Worm (Caenorhabditis elegans) whole organism, L2 larva: Measurements from ENCODE around the gene sre-2.

Experiments
- C34F6.9 ChIP-seq: fragments of 150-350 bp; optimal IDR thresholded peaks from 2 replicates; lab custom pipeline; 2014; ENCODE audit warnings: missing biosample characterization, missing genetic modification characterization
- F13H6.1 ChIP-seq: sonication (generic microtip); optimal IDR thresholded peaks from 2 replicates; lab custom pipeline; 2016; ENCODE audit warnings: missing genetic modification characterization, missing compliant biosample characterization
- R02D3.7 ChIP-seq: fragments of 150-350 bp; optimal IDR thresholded peaks from 2 replicates; lab custom pipeline; 2014; ENCODE audit warnings: missing biosample characterization, missing genetic modification characterization
- Y55F3AM.14 ChIP-seq: fragments of 200-800 bp; sonication (Bioruptor generic); optimal IDR thresholded peaks from 2 replicates; lab custom pipeline; 2018; ENCODE audit warnings: mild to moderate bottlenecking, missing genetic modification characterization, missing compliant biosample characterization
- ZK546.5 ChIP-seq: sonication (generic microtip); optimal IDR thresholded peaks from 2 replicates; lab custom pipeline; 2017; ENCODE audit warnings: missing biosample characterization, missing genetic modification characterization
- alr-1 ChIP-seq: fragments of 150-350 bp; optimal IDR thresholded peaks from 2 replicates; lab custom pipeline; 2014; ENCODE audit warnings: missing biosample characterization, missing genetic modification characterization
- aly-2 ChIP-seq: fragments of 150-350 bp; optimal IDR thresholded peaks from 2 replicates; lab custom pipeline; 2014; ENCODE audit warnings: missing biosample characterization, missing genetic modification characterization
- ama-1 ChIP-seq: fragments of 150-350 bp; optimal IDR thresholded peaks from 2 replicates; lab custom pipeline; 2018; ENCODE audit warnings: inconsistent platforms
- blmp-1 ChIP-seq: sonication (generic microtip); optimal IDR thresholded peaks from 2 replicates; lab custom pipeline; 2017; ENCODE audit warnings: missing genetic modification characterization, mild to moderate bottlenecking, missing compliant biosample characterization, antibody characterized with exemption, moderate library complexity; ENCODE audit not compliant: insufficient read depth
- ceh-16 ChIP-seq: fragments of 150-350 bp; optimal IDR thresholded peaks from 2 replicates; lab custom pipeline; 2014; ENCODE audit warnings: missing biosample characterization, missing genetic modification characterization
- ceh-82 ChIP-seq: fragments of 150-350 bp; optimal IDR thresholded peaks from 2 replicates; lab custom pipeline; 2014; ENCODE audit warnings: missing biosample characterization, missing genetic modification characterization
- crh-2 ChIP-seq: sonication (generic microtip); optimal IDR thresholded peaks from 2 replicates; lab custom pipeline; 2017; ENCODE audit warnings: missing biosample characterization, missing genetic modification characterization
- dmd-4 ChIP-seq: sonication (generic microtip); optimal IDR thresholded peaks from 2 replicates; lab custom pipeline; 2017; ENCODE audit warnings: missing biosample characterization, missing genetic modification characterization
- egl-27 ChIP-seq: sonication (generic microtip); optimal IDR thresholded peaks from 3 replicates; lab custom pipeline; 2017; ENCODE audit warnings: missing biosample characterization, missing genetic modification reagents, missing genetic modification characterization
- elt-1 ChIP-seq: fragments of 150-350 bp; optimal IDR thresholded peaks from 2 replicates; lab custom pipeline; 2014; ENCODE audit warnings: missing biosample characterization, missing genetic modification characterization
- elt-3 ChIP-seq: sonication (generic microtip); optimal IDR thresholded peaks from 2 replicates; lab custom pipeline; 2017; ENCODE audit warnings: missing biosample characterization, missing genetic modification characterization
- fos-1 ChIP-seq: fragments of 150-350 bp; optimal IDR thresholded peaks from 2 replicates; lab custom pipeline; 2014; ENCODE audit warnings: missing biosample characterization, missing genetic modification characterization
- gmeb-1 ChIP-seq: fragments of 150-350 bp; optimal IDR thresholded peaks from 2 replicates; lab custom pipeline; 2014; ENCODE audit warnings: missing biosample characterization, missing genetic modification characterization
- lin-11 ChIP-seq: fragments of 150-350 bp; sonication (generic microtip); optimal IDR thresholded peaks from 2 replicates; lab custom pipeline; 2014; ENCODE audit warnings: missing biosample characterization, missing genetic modification characterization, inconsistent platforms, mixed read lengths
- lin-13 ChIP-seq: fragments of 150-350 bp; optimal IDR thresholded peaks from 2 replicates; lab custom pipeline; 2014; ENCODE audit warnings: missing biosample characterization, missing genetic modification reagents, missing genetic modification characterization
- lin-39 ChIP-seq: fragments of 150-350 bp; optimal IDR thresholded peaks from 2 replicates; lab custom pipeline; 2014; ENCODE audit warnings: missing biosample characterization, missing genetic modification reagents, missing genetic modification characterization
- lsy-2 ChIP-seq, 2 experiments: fragments of 150-350 bp in 1 of 2; sonication (generic microtip) in 1 of 2; optimal IDR thresholded peaks; 2 replicates each; lab custom pipeline; 2014 to 2017; ENCODE audit warnings: missing biosample characterization in 2 of 2, missing genetic modification characterization in 2 of 2
- mab-5 ChIP-seq: fragments of 150-350 bp; optimal IDR thresholded peaks from 2 replicates; lab custom pipeline; 2014; ENCODE audit warnings: missing biosample characterization, missing genetic modification characterization
- mbf-1 ChIP-seq: sonication (generic microtip); optimal IDR thresholded peaks from 2 replicates; lab custom pipeline; 2017; ENCODE audit warnings: missing biosample characterization, missing genetic modification characterization
- mdl-1 ChIP-seq, 2 experiments: fragments of 150-350 bp in 1 of 2; sonication (generic microtip) in 1 of 2; optimal IDR thresholded peaks; 2 replicates each; lab custom pipeline; 2017; ENCODE audit warnings: missing biosample characterization in 2 of 2, missing genetic modification characterization in 2 of 2
- nhr-10 ChIP-seq: sonication (generic microtip); optimal IDR thresholded peaks from 2 replicates; lab custom pipeline; 2017; ENCODE audit warnings: missing biosample characterization, missing genetic modification characterization
- nhr-11 ChIP-seq: fragments of 150-350 bp; optimal IDR thresholded peaks from 2 replicates; lab custom pipeline; 2014; ENCODE audit warnings: missing biosample characterization, missing genetic modification characterization
- nhr-12 ChIP-seq: fragments of 150-350 bp; optimal IDR thresholded peaks from 2 replicates; lab custom pipeline; 2014; ENCODE audit warnings: missing biosample characterization, missing genetic modification characterization
- nhr-129 ChIP-seq: fragments of 150-350 bp; optimal IDR thresholded peaks from 2 replicates; lab custom pipeline; 2014; ENCODE audit warnings: missing biosample characterization, missing genetic modification characterization
- nhr-21 ChIP-seq: fragments of 150-350 bp; optimal IDR thresholded peaks from 2 replicates; lab custom pipeline; 2014; ENCODE audit warnings: missing biosample characterization, missing genetic modification characterization
- nhr-23 ChIP-seq: fragments of 150-350 bp; optimal IDR thresholded peaks from 2 replicates; lab custom pipeline; 2014; ENCODE audit warnings: missing biosample characterization, missing genetic modification reagents, missing genetic modification characterization
- nhr-237 ChIP-seq: fragments of 150-350 bp; optimal IDR thresholded peaks from 2 replicates; lab custom pipeline; 2014; ENCODE audit warnings: missing biosample characterization, missing genetic modification characterization
- nhr-25 ChIP-seq: fragments of 150-350 bp; sonication (generic microtip); optimal IDR thresholded peaks from 3 replicates; lab custom pipeline; 2014; ENCODE audit warnings: missing biosample characterization, missing genetic modification characterization
- nhr-6 ChIP-seq: fragments of 150-350 bp; optimal IDR thresholded peaks from 2 replicates; lab custom pipeline; 2014; ENCODE audit warnings: missing biosample characterization, missing genetic modification characterization
- nhr-77 ChIP-seq: fragments of 150-350 bp; optimal IDR thresholded peaks from 2 replicates; lab custom pipeline; 2014; ENCODE audit warnings: missing biosample characterization, missing genetic modification characterization
- peb-1 ChIP-seq: fragments of 150-350 bp; optimal IDR thresholded peaks from 2 replicates; lab custom pipeline; 2014; ENCODE audit warnings: missing biosample characterization, missing genetic modification characterization
- sem-4 ChIP-seq: fragments of 150-350 bp; optimal IDR thresholded peaks from 2 replicates; lab custom pipeline; 2014; ENCODE audit warnings: missing biosample characterization, missing genetic modification reagents, missing genetic modification characterization
- skn-1 ChIP-seq: sonication (generic microtip); optimal IDR thresholded peaks from 2 replicates; lab custom pipeline; 2017; ENCODE audit warnings: missing biosample characterization, missing genetic modification characterization
- sma-3 ChIP-seq: sonication (generic microtip); optimal IDR thresholded peaks from 2 replicates; lab custom pipeline; 2016; ENCODE audit warnings: missing genetic modification reagents, missing genetic modification characterization, missing compliant biosample characterization
- sma-9 ChIP-seq, 2 experiments: fragments of 150-350 bp in 1 of 2; sonication (generic microtip) in 1 of 2; optimal IDR thresholded peaks; 2 replicates each; lab custom pipeline; 2014 to 2016; ENCODE audit warnings: missing genetic modification characterization in 2 of 2, mild to moderate bottlenecking in 1 of 2, missing biosample characterization in 1 of 2, missing compliant biosample characterization in 1 of 2, missing genetic modification reagents in 1 of 2, moderate library complexity in 1 of 2
- snpc-4 ChIP-seq: fragments of 150-350 bp; optimal IDR thresholded peaks from 2 replicates; lab custom pipeline; 2014; ENCODE audit warnings: missing biosample characterization, missing genetic modification characterization
- unc-39 ChIP-seq: fragments of 150-350 bp; optimal IDR thresholded peaks from 2 replicates; lab custom pipeline; 2014; ENCODE audit warnings: missing biosample characterization, missing genetic modification characterization
- unc-55 ChIP-seq: fragments of 150-350 bp; sonication (generic microtip); optimal IDR thresholded peaks from 3 replicates; lab custom pipeline; 2014; ENCODE audit warnings: missing biosample characterization, missing genetic modification reagents, missing genetic modification characterization
- unc-62 ChIP-seq: fragments of 150-350 bp; optimal IDR thresholded peaks from 2 replicates; lab custom pipeline; 2014; ENCODE audit warnings: missing biosample characterization, missing genetic modification reagents, missing genetic modification characterization
- zag-1 ChIP-seq: fragments of 150-350 bp; optimal IDR thresholded peaks from 2 replicates; lab custom pipeline; 2014; ENCODE audit warnings: missing biosample characterization, missing genetic modification characterization
- ztf-1 ChIP-seq: fragments of 200-800 bp; sonication (Bioruptor generic); conservative IDR thresholded peaks from 2 replicates; pipeline ENCODE4 v1.3.6; 2022; ENCODE audit warnings: missing genetic modification characterization, missing compliant biosample characterization
- ztf-11 ChIP-seq: sonication (generic microtip); optimal IDR thresholded peaks from 2 replicates; lab custom pipeline; 2017; ENCODE audit warnings: missing biosample characterization, missing genetic modification characterization
- ztf-4 ChIP-seq: fragments of 150-350 bp; optimal IDR thresholded peaks from 2 replicates; lab custom pipeline; 2014; ENCODE audit warnings: missing biosample characterization, missing genetic modification characterization

Gene sre-2

ce11 chrII:8078041-8078440, 23.9 kb downstream of the sre-2 start, which contains the start of gene K02C4.5:
Gene K02C4.5 (plus strand): TSS chrII:8078435.
- TF ChIP-seq nhr-12, result no peak
- TF ChIP-seq lin-13 (GFP tag; lab: Kevin White, UChicago), result no peak
- no peak for TF ChIP-seq nhr-77 (tag; lab: Kevin White, UChicago)
- no peak for TF ChIP-seq sma-9 (GFP tag; optimal IDR thresholded peaks at IDR 0.05; lab: Kevin White, UChicago)
- no peak for TF ChIP-seq sma-9 (tag; optimal IDR thresholded peaks at IDR 0.05; lab: Kevin White, UChicago)
- no peak for TF ChIP-seq zag-1 (tag; lab: Kevin White, UChicago)
- peak; percentile 98 for TF ChIP-seq fos-1 (tag; lab: Kevin White, UChicago)
- TF ChIP-seq blmp-1, result no peak
- peak; percentile 11 for TF ChIP-seq skn-1 (tag; lab: Kevin White, UChicago)
- peak; percentile 48 for TF ChIP-seq crh-2 (tag; lab: Kevin White, UChicago)

- TF ChIP-seq ztf-11 (no peak), ZK546.5 (no peak), C34F6.9 (peak; percentile 61), ceh-16 (peak; percentile 57), nhr-10 (no peak), nhr-77 (tag; lab: Kevin White, UChicago) (peak; percentile 16), ztf-1 (GFP tag; lab: Robert Waterston, UW) (no peak), mdl-1 (tag; optimal IDR thresholded peaks at IDR 0.05; lab: Kevin White, UChicago) (peak in 1 of 2 experiments; percentile 9), sem-4 (tag; lab: Kevin White, UChicago) (peak; percentile 69), crh-2 (tag; lab: Kevin White, UChicago) (peak; percentile 80), skn-1 (tag; lab: Kevin White, UChicago) (no peak), sma-3 (GFP tag; lab: Kevin White, UChicago) (peak; percentile 81), nhr-6 (tag; lab: Kevin White, UChicago) (no peak), R02D3.7 (tag; lab: Kevin White, UChicago) (no peak), elt-1 (tag; lab: Kevin White, UChicago) (no peak), mab-5 (tag; lab: Kevin White, UChicago) (no peak), lin-13 (GFP tag; lab: Kevin White, UChicago) (peak; percentile 50), blmp-1 (peak; percentile 36), alr-1 (no peak), ceh-82 (no peak), sma-9 (GFP tag; optimal IDR thresholded peaks at IDR 0.05; lab: Kevin White, UChicago) (peak; percentile 78), sma-9 (tag; optimal IDR thresholded peaks at IDR 0.05; lab: Kevin White, UChicago) (no peak), dmd-4 (tag; lab: Kevin White, UChicago) (no peak), elt-3 (tag; lab: Kevin White, UChicago) (no peak), nhr-25 (peak; percentile 73), lin-39 (tag; lab: Kevin White, UChicago) (no peak), nhr-12 (no peak), gmeb-1 (peak; percentile 74), snpc-4 (tag; lab: Kevin White, UChicago) (peak; percentile 42), nhr-237 (no peak), peb-1 (tag; lab: Kevin White, UChicago) (no peak), unc-55 (GFP tag; lab: Kevin White, UChicago) (peak; percentile 45), lin-11 (tag; lab: Kevin White, UChicago) (peak; percentile 42), unc-39 (tag; lab: Kevin White, UChicago) (no peak), lsy-2 (tag; optimal IDR thresholded peaks at IDR 0.05; lab: Kevin White, UChicago) (peak; percentile 12 to 73), F13H6.1 (tag; lab: Kevin White, UChicago) (peak; percentile 66), nhr-21 (tag; lab: Kevin White, UChicago) (peak; percentile 85), Y55F3AM.14 (GFP tag; lab: Kevin White, UChicago) (peak; percentile 62), ztf-4 (tag; lab: Kevin White, UChicago) (no peak), nhr-23 (tag; lab: Kevin White, UChicago) (no peak), ama-1 (lab: Kevin White, UChicago) (no peak), unc-62 (no peak), nhr-129 (tag; lab: Kevin White, UChicago) (peak; percentile 95), nhr-11 (tag; lab: Kevin White, UChicago) (peak; percentile 9), mbf-1 (tag; lab: Kevin White, UChicago) (no peak), aly-2 (tag; lab: Kevin White, UChicago) (no peak), egl-27 (tag; lab: Kevin White, UChicago) (no peak), zag-1 (tag; lab: Kevin White, UChicago) (peak; percentile 36), fos-1 (tag; lab: Kevin White, UChicago) (peak; percentile 90)
- TF ChIP-seq, all 48 proteins: peak for 23
These were observed 26.6 kb downstream of the sre-2 start, which contains the start of gene K02C4.2 for ce11 chrII:8075324-8075810. Gene K02C4.2 (plus strand): TSS chrII:8075760.
